Worm (Caenorhabditis elegans): ENCODE measurements around the gene sel-7.

The sel-7 gene

ce11 chrX:14312416-14312815 is 27.9 kb downstream of the sel-7 start:
- TF ChIP-seq nhr-11 (tag; optimal IDR thresholded peaks at IDR 0.05) (no peak), ceh-14 (tag; optimal IDR thresholded peaks at IDR 0.05) (no peak), K02D7.2 (tag; optimal IDR thresholded peaks at IDR 0.05) (no peak), tbx-2 (tag; optimal IDR thresholded peaks at IDR 0.05) (peak; percentile 73), npax-4 (tag; optimal IDR thresholded peaks at IDR 0.05) (no peak), unc-86 (tag; optimal IDR thresholded peaks at IDR 0.05) (no peak), unc-42 (tag; optimal IDR thresholded peaks at IDR 0.05) (peak; percentile 69), che-1 (tag; optimal IDR thresholded peaks at IDR 0.05) (peak; percentile 7), ceh-9 (tag; optimal IDR thresholded peaks at IDR 0.05) (no peak), ttx-3 (tag; optimal IDR thresholded peaks at IDR 0.05) (no peak), hlh-6 (tag; optimal IDR thresholded peaks at IDR 0.05) (no peak), dve-1 (tag; optimal IDR thresholded peaks at IDR 0.05) (peak; percentile 47), ceh-6 (GFP tag; optimal IDR thresholded peaks at IDR 0.05) (no peak), tbx-7 (tag; optimal IDR thresholded peaks at IDR 0.05) (no peak), hlh-30 (tag; optimal IDR thresholded peaks at IDR 0.05; ENCODE audit: insufficient read depth) (peak; percentile 21), syd-9 (tag; optimal IDR thresholded peaks at IDR 0.05) (no peak), unc-3 (GFP tag; conservative IDR thresholded peaks at IDR 0.05) (no peak), unc-3 (tag; optimal IDR thresholded peaks at IDR 0.05) (no peak), ceh-31 (tag; optimal IDR thresholded peaks at IDR 0.05) (peak; percentile 87), pros-1 (tag; optimal IDR thresholded peaks at IDR 0.05) (peak; percentile 92), Y22D7AL.16 (tag; optimal IDR thresholded peaks at IDR 0.05) (no peak), lin-11 (tag; optimal IDR thresholded peaks at IDR 0.05) (no peak), eyg-1 (tag; optimal IDR thresholded peaks at IDR 0.05) (no peak), ceh-18 (tag; optimal IDR thresholded peaks at IDR 0.05) (peak; percentile 67), sox-2 (GFP tag; IDR thresholded peaks at IDR 0.05) (no peak), zip-5 (tag; optimal IDR thresholded peaks at IDR 0.05) (no peak), dmd-4 (tag; optimal IDR thresholded peaks at IDR 0.05; ENCODE audit: borderline replicate concordance) (no peak), ets-4 (tag; optimal IDR thresholded peaks at IDR 0.05) (peak; percentile 32), rnt-1 (tag; optimal IDR thresholded peaks at IDR 0.05) (no peak), odd-2 (tag; optimal IDR thresholded peaks at IDR 0.05) (no peak), unc-55 (GFP tag; optimal IDR thresholded peaks at IDR 0.05) (peak; percentile 55), ceh-45 (GFP tag; IDR thresholded peaks at IDR 0.05) (no peak), ceh-34 (tag; optimal IDR thresholded peaks at IDR 0.05) (peak; percentile 64), K09A11.1 (tag; optimal IDR thresholded peaks at IDR 0.05; ENCODE audit: insufficient read depth) (no peak), ceh-48 (tag; optimal IDR thresholded peaks at IDR 0.05) (no peak), ama-1 (optimal IDR thresholded peaks at IDR 0.05) (no peak), ztf-16 (tag; optimal IDR thresholded peaks at IDR 0.05) (peak; percentile 40), fkh-10 (GFP tag; optimal IDR thresholded peaks at IDR 0.05) (no peak), gmeb-2 (tag; optimal IDR thresholded peaks at IDR 0.05) (no peak), ceh-24 (tag; optimal IDR thresholded peaks at IDR 0.05) (no peak), mec-3 (tag; optimal IDR thresholded peaks at IDR 0.05; ENCODE audit: borderline replicate concordance) (no peak), elt-2 (tag; optimal IDR thresholded peaks at IDR 0.05) (peak; percentile 31), sox-4 (tag; optimal IDR thresholded peaks at IDR 0.05) (no peak), pha-4 (tag; optimal IDR thresholded peaks at IDR 0.05) (no peak), madf-2 (tag; optimal IDR thresholded peaks at IDR 0.05) (no peak), ceh-30 (tag; optimal IDR thresholded peaks at IDR 0.05) (peak; percentile 24), lim-6 (tag; optimal IDR thresholded peaks at IDR 0.05) (no peak), ahr-1 (tag; optimal IDR thresholded peaks at IDR 0.05) (peak; percentile 5), ceh-22 (tag; optimal IDR thresholded peaks at IDR 0.05) (peak; percentile 46), C38D4.7 (GFP tag; optimal IDR thresholded peaks at IDR 0.05) (peak; percentile 9), hlh-15 (tag; optimal IDR thresholded peaks at IDR 0.05) (no peak), sdc-2 (tag; optimal IDR thresholded peaks at IDR 0.05) (peak; percentile 70), C08G9.2 (tag; optimal IDR thresholded peaks at IDR 0.05) (no peak), hlh-8 (tag; optimal IDR thresholded peaks at IDR 0.05) (no peak), fax-1 (tag; optimal IDR thresholded peaks at IDR 0.05) (no peak)
